Worm (Caenorhabditis elegans) whole organism, L2 larva: Measurements from ENCODE around the gene C26B9.6.

Experiments used
- C34F6.9 ChIP-seq: fragments of 150-350 bp; optimal IDR thresholded peaks from 2 replicates; lab custom pipeline; 2014; ENCODE audit warnings: missing biosample characterization, missing genetic modification characterization
- ceh-16 ChIP-seq: fragments of 150-350 bp; optimal IDR thresholded peaks from 2 replicates; lab custom pipeline; 2014; ENCODE audit warnings: missing biosample characterization, missing genetic modification characterization
- crh-2 ChIP-seq: sonication (generic microtip); optimal IDR thresholded peaks from 2 replicates; lab custom pipeline; 2017; ENCODE audit warnings: missing biosample characterization, missing genetic modification characterization
- dmd-4 ChIP-seq: sonication (generic microtip); optimal IDR thresholded peaks from 2 replicates; lab custom pipeline; 2017; ENCODE audit warnings: missing biosample characterization, missing genetic modification characterization
- fos-1 ChIP-seq: fragments of 150-350 bp; optimal IDR thresholded peaks from 2 replicates; lab custom pipeline; 2014; ENCODE audit warnings: missing biosample characterization, missing genetic modification characterization
- lsy-2 ChIP-seq, 2 experiments: fragments of 150-350 bp in 1 of 2; sonication (generic microtip) in 1 of 2; optimal IDR thresholded peaks; 2 replicates each; lab custom pipeline; 2014 to 2017; ENCODE audit warnings: missing biosample characterization in 2 of 2, missing genetic modification characterization in 2 of 2
- nhr-12 ChIP-seq: fragments of 150-350 bp; optimal IDR thresholded peaks from 2 replicates; lab custom pipeline; 2014; ENCODE audit warnings: missing biosample characterization, missing genetic modification characterization
- nhr-21 ChIP-seq: fragments of 150-350 bp; optimal IDR thresholded peaks from 2 replicates; lab custom pipeline; 2014; ENCODE audit warnings: missing biosample characterization, missing genetic modification characterization
- nhr-237 ChIP-seq: fragments of 150-350 bp; optimal IDR thresholded peaks from 2 replicates; lab custom pipeline; 2014; ENCODE audit warnings: missing biosample characterization, missing genetic modification characterization
- sma-9 ChIP-seq, 2 experiments: fragments of 150-350 bp in 1 of 2; sonication (generic microtip) in 1 of 2; optimal IDR thresholded peaks; 2 replicates each; lab custom pipeline; 2014 to 2016; ENCODE audit warnings: missing genetic modification characterization in 2 of 2, mild to moderate bottlenecking in 1 of 2, missing biosample characterization in 1 of 2, missing compliant biosample characterization in 1 of 2, missing genetic modification reagents in 1 of 2, moderate library complexity in 1 of 2
- zag-1 ChIP-seq: fragments of 150-350 bp; optimal IDR thresholded peaks from 2 replicates; lab custom pipeline; 2014; ENCODE audit warnings: missing biosample characterization, missing genetic modification characterization

- TF ChIP-seq C34F6.9 (tag; lab: Kevin White, UChicago) (no peak), lsy-2 (tag; optimal IDR thresholded peaks at IDR 0.05; lab: Kevin White, UChicago) (no peak), nhr-21 (no peak), crh-2 (tag; lab: Kevin White, UChicago) (no peak), ceh-16 (tag; lab: Kevin White, UChicago) (no peak), fos-1 (tag; lab: Kevin White, UChicago) (no peak), nhr-12 (tag; lab: Kevin White, UChicago) (no peak), nhr-237 (tag; lab: Kevin White, UChicago) (no peak), zag-1 (tag; lab: Kevin White, UChicago) (no peak), dmd-4 (tag; lab: Kevin White, UChicago) (no peak), sma-9 (GFP tag; optimal IDR thresholded peaks at IDR 0.05; lab: Kevin White, UChicago) (no peak), sma-9 (tag; optimal IDR thresholded peaks at IDR 0.05; lab: Kevin White, UChicago) (no peak)
Measured at ce11 chrX:5377307-5377706, 42.0 kb upstream of the C26B9.6 start, which contains the start of gene sek-5.
